Worm (Caenorhabditis elegans) whole organism, early embryonic: ENCODE data around the gene rpia-1.

Experiments
- B0310.2 ChIP-seq: sonication (generic microtip); optimal IDR thresholded peaks from 2 replicates; lab custom pipeline; 2016; ENCODE audit warnings: mild to moderate bottlenecking, missing genetic modification characterization, missing compliant biosample characterization
- ama-1 ChIP-seq: fragments of 150-350 bp; optimal IDR thresholded peaks from 2 replicates; lab custom pipeline; 2014
- ceh-36 ChIP-seq: sonication (generic microtip); optimal IDR thresholded peaks from 2 replicates; lab custom pipeline; 2016; ENCODE audit warnings: missing genetic modification characterization, inconsistent platforms, missing compliant biosample characterization
- ets-7 ChIP-seq: sonication (generic microtip); optimal IDR thresholded peaks from 2 replicates; lab custom pipeline; 2016; ENCODE audit warnings: missing genotype, missing genetic modification characterization, missing compliant biosample characterization
- flt-1 ChIP-seq: fragments of 200-800 bp; sonication (Bioruptor generic); IDR thresholded peaks from 2 replicates; pipeline ENCODE4 v1.3.6; 2022; ENCODE audit warnings: missing genetic modification characterization, missing compliant biosample characterization
- hnd-1 ChIP-seq: sonication (generic microtip); optimal IDR thresholded peaks from 2 replicates; lab custom pipeline; 2016; ENCODE audit warnings: missing genetic modification characterization, missing compliant biosample characterization

DNA sequence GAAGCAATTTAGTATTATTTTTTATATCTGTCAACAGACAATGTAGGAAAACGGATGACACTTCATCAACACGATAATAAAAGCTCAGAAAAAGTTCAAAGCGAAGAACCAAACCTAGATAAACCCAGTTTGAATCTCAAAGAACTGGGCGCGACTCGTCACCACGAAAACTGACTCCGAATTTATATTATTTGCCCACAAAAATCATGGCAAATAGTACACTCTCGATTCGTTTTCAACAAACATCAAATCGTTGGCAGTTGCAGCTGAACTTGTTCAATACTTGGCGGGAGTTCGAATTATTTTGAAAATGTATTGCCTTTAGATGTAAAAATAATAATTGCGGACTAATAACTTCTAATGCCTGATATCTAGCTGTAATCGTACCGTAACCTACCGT, 39.8 kb upstream of the rpia-1 start:
- TF ChIP-seq ets-7 (tag; lab: Kevin White, UChicago), result no peak
- TF ChIP-seq ama-1, result no peak
- TF ChIP-seq flt-1 (GFP tag; lab: Robert Waterston, UW), result no peak
- TF ChIP-seq ceh-36 (tag; lab: Kevin White, UChicago), result no peak
- no peak for TF ChIP-seq hnd-1 (tag; lab: Kevin White, UChicago)
- no peak for TF ChIP-seq B0310.2
